Fruit fly (Drosophila melanogaster): Measurements from ENCODE around the gene CG15387.

Gene CG15387

dm6 chr2L:2216065-2216464 lies 10.0 kb downstream of the CG15387 start, which contains the start of gene daed (continued):
- peak; percentile 67 for TF ChIP-seq CG14710 (tag; optimal IDR thresholded peaks at IDR 0.05)
- TF ChIP-seq CG15601 (tag; optimal IDR thresholded peaks at IDR 0.05): no peak
- TF ChIP-seq Aef1 (GFP tag; IDR thresholded peaks at IDR 0.05): no peak
- no peak for TF ChIP-seq al (GFP tag; IDR thresholded peaks at IDR 0.05)
- TF ChIP-seq CG12236 (GFP tag; optimal IDR thresholded peaks at IDR 0.05): no peak
- TF ChIP-seq CG34224 (GFP tag; IDR thresholded peaks at IDR 0.05; ENCODE audit: partially characterized antibody): 0 out of 3 replicates have a peak, but pooled peaks have one; percentile 28
- TF ChIP-seq Hr39 (optimal IDR thresholded peaks at IDR 0.05): no peak
- TF ChIP-seq Xbp1 (GFP tag; optimal IDR thresholded peaks at IDR 0.05): no peak
- no peak for TF ChIP-seq CG11247 (GFP tag; IDR thresholded peaks at IDR 0.05)
- TF ChIP-seq CG9797 (GFP tag; optimal IDR thresholded peaks at IDR 0.05): no peak
- no peak for TF ChIP-seq CG31365 (tag; optimal IDR thresholded peaks at IDR 0.05)
- no peak for TF ChIP-seq NK7.1 (GFP tag; optimal IDR thresholded peaks at IDR 0.05)
- TF ChIP-seq otp (GFP tag; IDR thresholded peaks at IDR 0.05): no peak
- TF ChIP-seq HHEX (GFP tag; optimal IDR thresholded peaks at IDR 0.05): no peak
- no peak for TF ChIP-seq slbo (GFP tag; IDR thresholded peaks at IDR 0.05)
- no peak for TF ChIP-seq CG2120 (GFP tag; optimal IDR thresholded peaks at IDR 0.05)
- no peak for TF ChIP-seq CG4820 (GFP tag; optimal IDR thresholded peaks at IDR 0.05)
- TF ChIP-seq Atf6 (GFP tag; IDR thresholded peaks at IDR 0.05): no peak
- TF ChIP-seq nerfin-2 (GFP tag; IDR thresholded peaks at IDR 0.05; ENCODE audit: partially characterized antibody): no peak
- TF ChIP-seq Hey (tag; optimal IDR thresholded peaks at IDR 0.05): no peak
- no peak for TF ChIP-seq CG4282 (GFP tag; optimal IDR thresholded peaks at IDR 0.05)
- TF ChIP-seq CG7987 (GFP tag; optimal IDR thresholded peaks at IDR 0.05): no peak
- TF ChIP-seq CG6689 (GFP tag; IDR thresholded peaks at IDR 0.05): no peak
- no peak for TF ChIP-seq CG6683 (GFP tag; optimal IDR thresholded peaks at IDR 0.05)
- no peak for TF ChIP-seq Doc2 (GFP tag; IDR thresholded peaks at IDR 0.05)
- no peak for TF ChIP-seq CTCF (GFP tag; optimal IDR thresholded peaks at IDR 0.05)
- no peak for TF ChIP-seq psq (GFP tag; optimal IDR thresholded peaks at IDR 0.05)
- no peak for TF ChIP-seq sob (GFP tag; IDR thresholded peaks at IDR 0.05)
- no peak for TF ChIP-seq dan (GFP tag; IDR thresholded peaks at IDR 0.05)
- TF ChIP-seq NfI (GFP tag; optimal IDR thresholded peaks at IDR 0.05): no peak
- TF ChIP-seq zen (tag; optimal IDR thresholded peaks at IDR 0.05): peak; percentile 99
- TF ChIP-seq Sry-β (GFP tag; optimal IDR thresholded peaks at IDR 0.05): no peak
- no peak for TF ChIP-seq Spps (tag; optimal IDR thresholded peaks at IDR 0.05)
- no peak for TF ChIP-seq NC2α (GFP tag; optimal IDR thresholded peaks at IDR 0.05)
- no peak for TF ChIP-seq D19A (tag; optimal IDR thresholded peaks at IDR 0.05)
- TF ChIP-seq MBD-R2 (GFP tag; IDR thresholded peaks at IDR 0.05): peak; percentile 74
- no peak for TF ChIP-seq rib (GFP tag; IDR thresholded peaks at IDR 0.05)
- TF ChIP-seq Med (GFP tag): peak; percentile 79
- no peak for TF ChIP-seq CG4424 (GFP tag; optimal IDR thresholded peaks at IDR 0.05)
- TF ChIP-seq CG15011 (GFP tag; optimal IDR thresholded peaks at IDR 0.05): no peak
- peak; percentile 69 for TF ChIP-seq gsb-n (tag; optimal IDR thresholded peaks at IDR 0.05)
- TF ChIP-seq chn (GFP tag; optimal IDR thresholded peaks at IDR 0.05): no peak
- no peak for TF ChIP-seq CG33213 (GFP tag; optimal IDR thresholded peaks at IDR 0.05)
- no peak for TF ChIP-seq CG14965 (GFP tag; optimal IDR thresholded peaks at IDR 0.05; ENCODE audit: borderline replicate concordance)
- TF ChIP-seq gro (GFP tag; optimal IDR thresholded peaks at IDR 0.05): peak; percentile 9
- TF ChIP-seq Lhr (GFP tag; optimal IDR thresholded peaks at IDR 0.05): no peak
- TF ChIP-seq Drgx (GFP tag; IDR thresholded peaks at IDR 0.05): no peak
- TF ChIP-seq sc (optimal IDR thresholded peaks at IDR 0.05): no peak
- no peak for TF ChIP-seq sc (GFP tag; optimal IDR thresholded peaks at IDR 0.05)
- no peak for TF ChIP-seq Atf3 (GFP tag; optimal IDR thresholded peaks at IDR 0.05)
- TF ChIP-seq Mrtf (GFP tag; IDR thresholded peaks at IDR 0.05): no peak
- no peak for TF ChIP-seq CG10431 (GFP tag; optimal IDR thresholded peaks at IDR 0.05)
- TF ChIP-seq CG30403 (GFP tag; optimal IDR thresholded peaks at IDR 0.05): no peak
- TF ChIP-seq CG6765 (GFP tag; optimal IDR thresholded peaks at IDR 0.05): no peak

All from whole organism, embryonic.